Worm (Caenorhabditis elegans): ENCODE measurements around the gene nspc-16.

- no peak for TF ChIP-seq nhr-12 (tag; optimal IDR thresholded peaks at IDR 0.05)
- TF ChIP-seq ztf-11 (tag; optimal IDR thresholded peaks at IDR 0.05) = no peak
- no peak for TF ChIP-seq ceh-63 (GFP tag; optimal IDR thresholded peaks at IDR 0.05)
- no peak for TF ChIP-seq unc-62 (GFP tag; optimal IDR thresholded peaks at IDR 0.05)
- TF ChIP-seq egl-27 (tag; optimal IDR thresholded peaks at IDR 0.05) = no peak
- TF ChIP-seq nhr-76 (tag; optimal IDR thresholded peaks at IDR 0.05) = no peak
- no peak for TF ChIP-seq lin-39 (tag; optimal IDR thresholded peaks at IDR 0.05)
- TF ChIP-seq mep-1 (tag; optimal IDR thresholded peaks at IDR 0.05) = no peak
- TF ChIP-seq elt-2 (tag; optimal IDR thresholded peaks at IDR 0.05) = no peak
- TF ChIP-seq jun-1 (tag; optimal IDR thresholded peaks at IDR 0.05) = no peak
- no peak for TF ChIP-seq aha-1 (tag; optimal IDR thresholded peaks at IDR 0.05)
Observed at ce11 chrX:14571277-14571676, 47.9 kb downstream of the nspc-16 start.
